Worm (Caenorhabditis elegans): ENCODE results near the gene F16B4.2.

- TF ChIP-seq nhr-11 (tag; optimal IDR thresholded peaks at IDR 0.05) (no peak), mdl-1 (tag; optimal IDR thresholded peaks at IDR 0.05) (no peak), R02D3.7 (tag; optimal IDR thresholded peaks at IDR 0.05) (no peak), fkh-10 (GFP tag; optimal IDR thresholded peaks at IDR 0.05) (no peak)
These were observed 47.8 kb upstream of the F16B4.2 start, which contains the start of gene srsx-8 for ce11 chrV:1553004-1553403.

Measured in whole organism, L3 larva.